Worm (Caenorhabditis elegans): ENCODE data around the gene gsto-2.

- TF ChIP-seq flt-1 (GFP tag; IDR thresholded peaks at IDR 0.05) (no peak), ama-1 (optimal IDR thresholded peaks at IDR 0.05) (no peak), tbx-11 (GFP tag; IDR thresholded peaks at IDR 0.05) (no peak), ceh-13 (GFP tag; optimal IDR thresholded peaks at IDR 0.05) (no peak), ceh-36 (tag; optimal IDR thresholded peaks at IDR 0.05) (no peak), tra-4 (tag; optimal IDR thresholded peaks at IDR 0.05) (no peak), hmbx-1 (tag; optimal IDR thresholded peaks at IDR 0.05) (no peak), tbx-37 (GFP tag; conservative IDR thresholded peaks at IDR 0.05) (no peak), hmg-4 (GFP tag; optimal IDR thresholded peaks at IDR 0.05) (no peak), sea-1 (GFP tag; conservative IDR thresholded peaks at IDR 0.05) (no peak), scrt-1 (GFP tag; IDR thresholded peaks at IDR 0.05) (no peak), ets-7 (tag; optimal IDR thresholded peaks at IDR 0.05) (no peak), aly-1 (tag; optimal IDR thresholded peaks at IDR 0.05) (no peak), pes-1 (GFP tag; IDR thresholded peaks at IDR 0.05) (no peak)
Measured at ce11 chrIII:8593620-8594019, 39.0 kb downstream of the gsto-2 start, which contains the start of gene C06E1.7.
